Fruit fly (Drosophila melanogaster): Measurements from ENCODE around the gene CG31248.

Gene CG31248

DNA sequence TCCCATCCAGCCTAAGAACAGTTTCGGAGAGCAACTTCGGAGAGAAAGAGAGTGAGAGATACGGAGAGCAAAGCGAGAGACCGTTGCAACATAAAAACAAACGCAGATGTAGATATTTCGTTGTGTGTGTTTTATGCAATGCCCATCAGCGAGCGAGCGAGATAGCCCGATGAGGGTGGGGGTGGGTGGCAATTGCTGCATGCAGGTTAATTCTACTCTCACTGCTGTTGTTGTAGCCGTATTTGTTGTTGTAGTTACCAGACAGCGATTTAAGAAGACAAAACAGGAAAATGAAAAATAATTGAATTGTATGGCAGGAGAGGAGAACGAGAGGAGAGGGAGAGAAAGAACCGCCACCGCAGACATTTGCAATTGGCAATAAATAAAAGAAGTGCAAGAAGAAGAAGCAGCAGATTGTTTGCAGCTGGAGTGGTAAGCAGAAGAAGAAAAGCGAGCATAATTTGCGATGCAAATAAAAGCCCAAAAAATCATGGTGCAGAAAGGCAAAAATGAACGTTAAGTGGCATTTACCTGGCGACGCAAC, 19.3 kb upstream of the CG31248 start (continued):
- TF ChIP-seq CG4424 (GFP tag; optimal IDR thresholded peaks at IDR 0.05), result no peak
- no peak for TF ChIP-seq CG31388 (GFP tag; optimal IDR thresholded peaks at IDR 0.05)
- peak in 1 of 2 experiments; percentile 92 for TF ChIP-seq Pdp1 (GFP tag; optimal IDR thresholded peaks at IDR 0.05)
- no peak for TF ChIP-seq sob (GFP tag; IDR thresholded peaks at IDR 0.05)
- TF ChIP-seq nerfin-1 (tag; optimal IDR thresholded peaks at IDR 0.05), result peak; percentile 22
- TF ChIP-seq CG2120 (GFP tag; optimal IDR thresholded peaks at IDR 0.05), result no peak
- TF ChIP-seq vnd (GFP tag; IDR thresholded peaks at IDR 0.05; ENCODE audit: partially characterized antibody), result no peak
- TF ChIP-seq rib (GFP tag; IDR thresholded peaks at IDR 0.05), result no peak
- TF ChIP-seq CG3995 (GFP tag; optimal IDR thresholded peaks at IDR 0.05), result no peak
- peak; percentile 71 for TF ChIP-seq yki (optimal IDR thresholded peaks at IDR 0.05)
- TF ChIP-seq toy (GFP tag; IDR thresholded peaks at IDR 0.05), result no peak
- TF ChIP-seq HmgZ (tag; optimal IDR thresholded peaks at IDR 0.05), result no peak
- TF ChIP-seq Hr39 (optimal IDR thresholded peaks at IDR 0.05), result no peak
- no peak for TF ChIP-seq CG18262 (tag; optimal IDR thresholded peaks at IDR 0.05)
- no peak for TF ChIP-seq CG9932 (GFP tag; IDR thresholded peaks at IDR 0.05)
- no peak for TF ChIP-seq CG34422 (GFP tag; IDR thresholded peaks at IDR 0.05)
- no peak for TF ChIP-seq otp (GFP tag; IDR thresholded peaks at IDR 0.05)
- TF ChIP-seq Sry-δ (GFP tag; optimal IDR thresholded peaks at IDR 0.05), result no peak
- TF ChIP-seq CG10274 (GFP tag; optimal IDR thresholded peaks at IDR 0.05), result no peak
- TF ChIP-seq Gug (GFP tag; IDR thresholded peaks at IDR 0.05), result no peak
- no peak for TF ChIP-seq HLHmδ (GFP tag; optimal IDR thresholded peaks at IDR 0.05)
- no peak for TF ChIP-seq Gsc (GFP tag; IDR thresholded peaks at IDR 0.05)
- TF ChIP-seq dmrt11E (tag; optimal IDR thresholded peaks at IDR 0.05), result no peak
- TF ChIP-seq CG12391 (tag; optimal IDR thresholded peaks at IDR 0.05), result no peak
- TF ChIP-seq dysf (GFP tag; IDR thresholded peaks at IDR 0.05), result no peak
- no peak for TF ChIP-seq CG6272 (GFP tag; IDR thresholded peaks at IDR 0.05)
- TF ChIP-seq CG4820 (GFP tag; optimal IDR thresholded peaks at IDR 0.05), result no peak
- no peak for TF ChIP-seq abd-A (tag; optimal IDR thresholded peaks at IDR 0.05)
- no peak for TF ChIP-seq unc-4 (GFP tag; IDR thresholded peaks at IDR 0.05; ENCODE audit: partially characterized antibody)
- no peak for TF ChIP-seq CG12071 (GFP tag; optimal IDR thresholded peaks at IDR 0.05)
- TF ChIP-seq CG7839 (tag; optimal IDR thresholded peaks at IDR 0.05), result no peak
- TF ChIP-seq salm (tag; optimal IDR thresholded peaks at IDR 0.05), result no peak
- TF ChIP-seq CG10543 (GFP tag; optimal IDR thresholded peaks at IDR 0.05), result no peak
- TF ChIP-seq CG16779 (GFP tag; IDR thresholded peaks at IDR 0.05), result no peak
- no peak for TF ChIP-seq lilli (GFP tag; optimal IDR thresholded peaks at IDR 0.05)
- TF ChIP-seq CG11504 (tag; optimal IDR thresholded peaks at IDR 0.05), result peak; percentile 25
- no peak for TF ChIP-seq CG13123 (GFP tag; optimal IDR thresholded peaks at IDR 0.05)
- TF ChIP-seq CG15696 (tag; optimal IDR thresholded peaks at IDR 0.05), result no peak
- TF ChIP-seq CG4617 (GFP tag; optimal IDR thresholded peaks at IDR 0.05; ENCODE audit: borderline replicate concordance), result no peak
- TF ChIP-seq CG31365 (tag; optimal IDR thresholded peaks at IDR 0.05), result no peak
- TF ChIP-seq CG18011 (GFP tag; optimal IDR thresholded peaks at IDR 0.05), result no peak
- no peak for TF ChIP-seq row (GFP tag; IDR thresholded peaks at IDR 0.05)
- TF ChIP-seq Med (GFP tag), result no peak
- TF ChIP-seq CG9609 (GFP tag; optimal IDR thresholded peaks at IDR 0.05), result no peak
- no peak for TF ChIP-seq Dad (GFP tag; optimal IDR thresholded peaks at IDR 0.05)
- TF ChIP-seq ci (GFP tag; IDR thresholded peaks at IDR 0.05), result peak; percentile 51; the same call in 2 of the 3 replicates
- no peak for TF ChIP-seq CG11398 (GFP tag; optimal IDR thresholded peaks at IDR 0.05)
- TF ChIP-seq CG2875 (GFP tag; optimal IDR thresholded peaks at IDR 0.05), result no peak
- no peak for TF ChIP-seq CG3281 (GFP tag; optimal IDR thresholded peaks at IDR 0.05)
- TF ChIP-seq CG13296 (GFP tag; optimal IDR thresholded peaks at IDR 0.05), result no peak
- TF ChIP-seq lola (GFP tag; optimal IDR thresholded peaks at IDR 0.05), result no peak
- no peak for TF ChIP-seq tio (GFP tag; optimal IDR thresholded peaks at IDR 0.05)

Measured in whole organism, embryonic.